Fruit fly (Drosophila melanogaster): ENCODE data around the gene CG15169.
A peak's percentile ranks its signal among the peaks of the same experiment; 100 is the strongest.

Gene CG15169

DNA sequence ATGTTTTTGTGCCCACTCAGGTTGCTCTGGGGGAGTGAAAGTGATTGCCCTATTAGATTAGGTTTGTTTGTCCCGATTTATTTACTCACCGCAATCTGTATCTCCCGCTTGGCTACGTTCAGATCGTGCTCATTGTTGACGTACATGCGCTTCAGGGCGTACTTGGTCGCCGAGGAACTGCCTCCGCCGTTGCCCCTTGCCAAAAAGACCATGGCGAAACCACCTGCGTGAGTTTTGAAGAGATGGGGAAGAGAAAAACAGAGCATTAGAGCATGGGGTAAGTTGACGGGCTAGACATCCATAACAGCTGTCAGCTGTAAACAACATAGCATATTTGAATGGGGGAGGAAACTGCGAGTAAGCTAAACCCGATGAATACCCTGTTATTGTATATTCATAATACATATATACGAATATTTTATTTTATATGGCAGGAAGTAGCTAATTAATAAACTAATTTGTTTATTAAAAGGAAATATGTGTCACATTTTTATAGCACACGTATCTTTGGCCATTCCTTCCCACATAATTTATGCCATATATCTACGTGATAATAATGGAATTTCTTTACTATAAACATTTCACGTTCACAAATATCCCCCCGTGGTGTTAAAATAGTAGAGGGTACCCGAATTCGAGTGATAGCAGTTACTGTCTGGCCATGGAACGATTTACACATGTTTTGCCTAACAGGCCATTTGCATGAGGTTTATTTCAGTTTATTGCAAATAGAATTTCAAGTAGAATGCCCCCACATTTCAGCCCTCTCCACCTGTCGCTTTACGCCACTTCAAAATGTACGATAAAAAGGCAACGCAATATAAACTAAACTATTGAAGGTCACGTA is 25.2 kb upstream of the CG15169 start (continued):
- TF ChIP-seq Hr51 (GFP tag; optimal IDR thresholded peaks at IDR 0.05): peak in 1 of 2 experiments; percentile 44
- peak; percentile 31 for TF ChIP-seq CG13424 (tag; optimal IDR thresholded peaks at IDR 0.05)
- TF ChIP-seq fd96Cb (tag; optimal IDR thresholded peaks at IDR 0.05): peak; percentile 34
- peak; percentile 59 for TF ChIP-seq lab (GFP tag; optimal IDR thresholded peaks at IDR 0.05)
- TF ChIP-seq CG17568 (GFP tag; optimal IDR thresholded peaks at IDR 0.05): peak; percentile 48
- no peak for TF ChIP-seq CkIIα-i1 (GFP tag; IDR thresholded peaks at IDR 0.05)
- TF ChIP-seq CG7839 (tag; optimal IDR thresholded peaks at IDR 0.05): peak; percentile 49
- peak; percentile 75 for TF ChIP-seq kah (GFP tag; optimal IDR thresholded peaks at IDR 0.05)
- TF ChIP-seq ci (GFP tag; IDR thresholded peaks at IDR 0.05): 0 out of 3 replicates have a peak, but pooled peaks have one; percentile 36
- peak; percentile 36; the same call in 1 of the 2 replicates for TF ChIP-seq Xrp1 (GFP tag; IDR thresholded peaks at IDR 0.05)
- TF ChIP-seq CG10979 (tag; optimal IDR thresholded peaks at IDR 0.05): peak; percentile 21
- peak; percentile 25 for TF ChIP-seq CG14014 (GFP tag; IDR thresholded peaks at IDR 0.05)
- peak; percentile 18; the same call in 1 of the 2 replicates for TF ChIP-seq Ada2b (GFP tag; IDR thresholded peaks at IDR 0.05)
- peak; percentile 6 for TF ChIP-seq B-H2 (GFP tag; optimal IDR thresholded peaks at IDR 0.05)
- peak; percentile 14 for TF ChIP-seq CG12219 (GFP tag; optimal IDR thresholded peaks at IDR 0.05)
- peak; percentile 43 for TF ChIP-seq fd3F (GFP tag; optimal IDR thresholded peaks at IDR 0.05)
- peak; percentile 54 for TF ChIP-seq CG15269 (tag; optimal IDR thresholded peaks at IDR 0.05)
- TF ChIP-seq Sox102F (GFP tag; optimal IDR thresholded peaks at IDR 0.05): peak; percentile 15
- TF ChIP-seq ara (GFP tag; IDR thresholded peaks at IDR 0.05): 0 out of 2 replicates have a peak, but pooled peaks have one; percentile 25
- peak; percentile 34 for TF ChIP-seq CG13296 (GFP tag; optimal IDR thresholded peaks at IDR 0.05)
- TF ChIP-seq br (optimal IDR thresholded peaks at IDR 0.05): no peak
- TF ChIP-seq CG30403 (GFP tag; optimal IDR thresholded peaks at IDR 0.05): no peak
- peak; percentile 13 for TF ChIP-seq CG10543 (GFP tag; optimal IDR thresholded peaks at IDR 0.05)
- TF ChIP-seq CG3847 (GFP tag; IDR thresholded peaks at IDR 0.05): peak; percentile 41
- TF ChIP-seq BtbVII (GFP tag; optimal IDR thresholded peaks at IDR 0.05): peak; percentile 51
- TF ChIP-seq az2 (GFP tag; optimal IDR thresholded peaks at IDR 0.05): no peak
- TF ChIP-seq NfI (GFP tag; optimal IDR thresholded peaks at IDR 0.05): peak; percentile 8
- peak; percentile 56 for TF ChIP-seq Taf1 (GFP tag; IDR thresholded peaks at IDR 0.05)
- TF ChIP-seq ind (GFP tag; optimal IDR thresholded peaks at IDR 0.05): no peak
- no peak for TF ChIP-seq eyg (GFP tag; optimal IDR thresholded peaks at IDR 0.05)
- TF ChIP-seq D19B (GFP tag; optimal IDR thresholded peaks at IDR 0.05): peak; percentile 98
- TF ChIP-seq Sox100B (GFP tag; optimal IDR thresholded peaks at IDR 0.05): peak; percentile 28
- TF ChIP-seq CG14441 (GFP tag; IDR thresholded peaks at IDR 0.05): 0 out of 2 replicates have a peak, but pooled peaks have one; percentile 22
- TF ChIP-seq gem (tag; optimal IDR thresholded peaks at IDR 0.05): peak; percentile 64
- peak; percentile 60; the same call in 2 of the 3 replicates for TF ChIP-seq CG11695 (GFP tag; IDR thresholded peaks at IDR 0.05)
- TF ChIP-seq sisA (GFP tag; IDR thresholded peaks at IDR 0.05): peak; percentile 24; the same call in 1 of the 2 replicates
- peak; percentile 22; the same call in 1 of the 2 replicates for TF ChIP-seq chm (GFP tag; IDR thresholded peaks at IDR 0.05)
- peak; percentile 46 for TF ChIP-seq scrt (GFP tag; optimal IDR thresholded peaks at IDR 0.05)
- TF ChIP-seq CG17829 (tag; optimal IDR thresholded peaks at IDR 0.05): peak; percentile 13
- TF ChIP-seq CG6689 (GFP tag; IDR thresholded peaks at IDR 0.05): peak; percentile 45; the same call in 1 of the 2 replicates
- peak; percentile 70 for TF ChIP-seq CG2678 (tag; optimal IDR thresholded peaks at IDR 0.05)
- peak; percentile 1 for TF ChIP-seq Deaf1 (tag; optimal IDR thresholded peaks at IDR 0.05)
- TF ChIP-seq Meics (GFP tag; optimal IDR thresholded peaks at IDR 0.05): peak; percentile 53
- TF ChIP-seq ewg (GFP tag; optimal IDR thresholded peaks at IDR 0.05): peak; percentile 7
- TF ChIP-seq Nf-YB (GFP tag; optimal IDR thresholded peaks at IDR 0.05): peak; percentile 37
- TF ChIP-seq gcm2 (GFP tag; optimal IDR thresholded peaks at IDR 0.05): no peak
- peak; percentile 84 for TF ChIP-seq mirr (GFP tag; optimal IDR thresholded peaks at IDR 0.05)
- TF ChIP-seq CG14965 (GFP tag; optimal IDR thresholded peaks at IDR 0.05; ENCODE audit: borderline replicate concordance): no peak

Data from whole organism, embryonic.